Worm (Caenorhabditis elegans) whole organism, mixed stage, embryonic: Measurements from ENCODE around the gene F15H10.12.

Source experiments
- M03D4.4 ChIP-seq: sonication (generic microtip); optimal IDR thresholded peaks from 2 replicates; lab custom pipeline; 2017; ENCODE audit warnings: mild to moderate bottlenecking, missing genetic modification characterization, missing compliant biosample characterization
- bed-3 ChIP-seq: fragments of 200-800 bp; sonication (Bioruptor generic); optimal IDR thresholded peaks from 3 replicates; lab custom pipeline; 2018; ENCODE audit warnings: mild to moderate bottlenecking, missing genetic modification characterization, moderate library complexity, missing compliant biosample characterization
- blmp-1 ChIP-seq: fragments of 150-350 bp; optimal IDR thresholded peaks from 2 replicates; lab custom pipeline; 2014; ENCODE audit warnings: missing biosample characterization, missing genetic modification characterization
- ceh-43 ChIP-seq: fragments of 200-800 bp; sonication (Bioruptor generic); optimal IDR thresholded peaks from 2 replicates; lab custom pipeline; 2018; ENCODE audit warnings: mild to moderate bottlenecking, missing genetic modification characterization, moderate library complexity, missing compliant biosample characterization
- ces-1 ChIP-seq: fragments of 150-350 bp; optimal IDR thresholded peaks from 2 replicates; lab custom pipeline; 2014; ENCODE audit warnings: missing biosample characterization, missing genetic modification reagents, missing genetic modification characterization
- cnd-1 ChIP-seq: fragments of 200-800 bp; sonication (Bioruptor generic); optimal IDR thresholded peaks from 2 replicates; lab custom pipeline; 2018; ENCODE audit warnings: mild to moderate bottlenecking, missing genetic modification characterization, missing compliant biosample characterization
- drap-1 ChIP-seq: fragments of 200-800 bp; sonication (Bioruptor generic); optimal IDR thresholded peaks from 3 replicates; lab custom pipeline; 2018; ENCODE audit warnings: mild to moderate bottlenecking, missing genetic modification characterization, missing compliant biosample characterization
- elt-1 ChIP-seq: sonication (generic microtip); optimal IDR thresholded peaks from 2 replicates; lab custom pipeline; 2017; ENCODE audit warnings: missing genetic modification characterization, mild to moderate bottlenecking, missing compliant biosample characterization, antibody characterized with exemption, moderate library complexity, borderline replicate concordance; ENCODE audit not compliant: insufficient read depth
- elt-3 ChIP-seq: fragments of 150-350 bp; optimal IDR thresholded peaks from 2 replicates; lab custom pipeline; 2014; ENCODE audit warnings: missing biosample characterization, missing genetic modification characterization
- ham-2 ChIP-seq: fragments of 200-800 bp; sonication (Bioruptor generic); optimal IDR thresholded peaks from 2 replicates; lab custom pipeline; 2018; ENCODE audit warnings: mild to moderate bottlenecking, missing genetic modification characterization, missing compliant biosample characterization
- hlh-1 ChIP-seq: fragments of 150-350 bp; optimal IDR thresholded peaks from 2 replicates; lab custom pipeline; 2014; ENCODE audit warnings: missing biosample characterization, missing genetic modification reagents, missing genetic modification characterization
- lin-13 ChIP-seq: fragments of 150-350 bp; optimal IDR thresholded peaks from 2 replicates; lab custom pipeline; 2014; ENCODE audit warnings: missing biosample characterization, missing genetic modification characterization
- lin-32 ChIP-seq: fragments of 200-800 bp; sonication (Bioruptor generic); optimal IDR thresholded peaks from 2 replicates; lab custom pipeline; 2018; ENCODE audit warnings: mild to moderate bottlenecking, missing genetic modification characterization, missing compliant biosample characterization
- lsy-2 ChIP-seq: fragments of 150-350 bp; optimal IDR thresholded peaks from 2 replicates; lab custom pipeline; 2014; ENCODE audit warnings: missing biosample characterization, missing genetic modification characterization
- mab-5 ChIP-seq: fragments of 150-350 bp; optimal IDR thresholded peaks from 2 replicates; lab custom pipeline; 2014; ENCODE audit warnings: missing biosample characterization, missing genetic modification characterization
- mep-1 ChIP-seq: fragments of 150-350 bp; optimal IDR thresholded peaks from 2 replicates; lab custom pipeline; 2017; ENCODE audit warnings: missing biosample characterization, missing genetic modification reagents, missing genetic modification characterization, inconsistent platforms
- mls-2 ChIP-seq: sonication (generic microtip); optimal IDR thresholded peaks from 2 replicates; lab custom pipeline; 2016; ENCODE audit warnings: mild to moderate bottlenecking, missing genetic modification characterization, moderate library complexity, missing compliant biosample characterization
- nhr-12 ChIP-seq: fragments of 150-350 bp; optimal IDR thresholded peaks from 2 replicates; lab custom pipeline; 2014; ENCODE audit warnings: missing biosample characterization, missing genetic modification characterization
- nhr-2 ChIP-seq: fragments of 150-350 bp; optimal IDR thresholded peaks from 2 replicates; lab custom pipeline; 2014; ENCODE audit warnings: missing biosample characterization, missing genetic modification characterization
- nhr-237 ChIP-seq: fragments of 150-350 bp; optimal IDR thresholded peaks from 2 replicates; lab custom pipeline; 2014; ENCODE audit warnings: missing biosample characterization, missing genetic modification characterization
- nhr-76 ChIP-seq: sonication (generic microtip); optimal IDR thresholded peaks from 2 replicates; lab custom pipeline; 2017; ENCODE audit warnings: missing biosample characterization, missing genetic modification characterization
- pha-4 ChIP-seq: fragments of 150-350 bp; optimal IDR thresholded peaks from 2 replicates; lab custom pipeline; 2018; ENCODE audit warnings: missing biosample characterization, missing genetic modification reagents, missing genetic modification characterization
- sem-2 ChIP-seq: fragments of 200-800 bp; sonication (Bioruptor generic); optimal IDR thresholded peaks from 2 replicates; lab custom pipeline; 2018; ENCODE audit warnings: mild to moderate bottlenecking, missing genetic modification characterization, missing compliant biosample characterization
- snpc-4 ChIP-seq: fragments of 150-350 bp; optimal IDR thresholded peaks from 2 replicates; lab custom pipeline; 2014; ENCODE audit warnings: missing biosample characterization, missing genetic modification characterization
- sptf-1 ChIP-seq: sonication (generic microtip); optimal IDR thresholded peaks from 2 replicates; lab custom pipeline; 2017; ENCODE audit warnings: mild to moderate bottlenecking, missing genetic modification characterization, moderate library complexity, missing compliant biosample characterization
- tbx-8 ChIP-seq: fragments of 200-800 bp; sonication (Bioruptor generic); optimal IDR thresholded peaks from 2 replicates; lab custom pipeline; 2018; ENCODE audit warnings: mild to moderate bottlenecking, missing genetic modification characterization, moderate library complexity, missing compliant biosample characterization
- unc-120 ChIP-seq: sonication (generic microtip); optimal IDR thresholded peaks from 2 replicates; lab custom pipeline; 2017; ENCODE audit warnings: missing genetic modification characterization, missing compliant biosample characterization; ENCODE audit not compliant: poor library complexity, severe bottlenecking
- unc-39 ChIP-seq: fragments of 150-350 bp; optimal IDR thresholded peaks from 2 replicates; lab custom pipeline; 2014; ENCODE audit warnings: missing biosample characterization, missing genetic modification characterization
- unc-62 ChIP-seq: fragments of 150-350 bp; optimal IDR thresholded peaks from 2 replicates; lab custom pipeline; 2014; ENCODE audit warnings: missing biosample characterization, missing genetic modification reagents, missing genetic modification characterization
- zip-8 ChIP-seq: fragments of 150-350 bp; optimal IDR thresholded peaks from 2 replicates; lab custom pipeline; 2014; ENCODE audit warnings: missing biosample characterization, missing genetic modification characterization
- ztf-11 ChIP-seq: fragments of 150-350 bp; optimal IDR thresholded peaks from 2 replicates; lab custom pipeline; 2014; ENCODE audit warnings: missing biosample characterization, missing genetic modification characterization

Gene F15H10.12

DNA sequence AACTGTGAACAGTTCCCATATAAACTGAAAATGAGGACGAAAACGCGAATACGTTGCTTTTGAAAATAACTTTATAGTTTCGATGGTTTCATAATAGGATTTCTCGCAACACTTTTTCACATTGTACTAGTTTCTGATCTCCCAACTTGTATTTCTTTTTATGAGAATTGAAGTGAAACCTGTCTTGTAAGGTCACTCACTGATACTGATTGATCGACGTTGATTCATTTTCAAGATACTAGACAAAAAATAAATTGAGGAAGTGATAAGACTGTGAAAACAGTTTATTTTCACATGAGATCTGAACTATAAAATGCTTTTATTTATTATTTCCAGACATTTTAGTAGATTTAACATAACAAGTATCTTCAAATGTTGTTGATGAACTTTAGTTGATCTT lies 22.5 kb downstream of the F15H10.12 start:
- TF ChIP-seq elt-1 (tag; lab: Kevin White, UChicago) (no peak), unc-39 (tag; lab: Kevin White, UChicago) (no peak), blmp-1 (no peak), lin-32 (GFP tag; lab: Kevin White, UChicago) (no peak), mep-1 (tag; lab: Kevin White, UChicago) (no peak), pha-4 (tag; lab: Kevin White, UChicago) (no peak), elt-3 (no peak), nhr-2 (tag; lab: Kevin White, UChicago) (no peak), hlh-1 (no peak), sptf-1 (no peak), tbx-8 (no peak)
- TF ChIP-seq, all 35 proteins: peak for 0

DNA sequence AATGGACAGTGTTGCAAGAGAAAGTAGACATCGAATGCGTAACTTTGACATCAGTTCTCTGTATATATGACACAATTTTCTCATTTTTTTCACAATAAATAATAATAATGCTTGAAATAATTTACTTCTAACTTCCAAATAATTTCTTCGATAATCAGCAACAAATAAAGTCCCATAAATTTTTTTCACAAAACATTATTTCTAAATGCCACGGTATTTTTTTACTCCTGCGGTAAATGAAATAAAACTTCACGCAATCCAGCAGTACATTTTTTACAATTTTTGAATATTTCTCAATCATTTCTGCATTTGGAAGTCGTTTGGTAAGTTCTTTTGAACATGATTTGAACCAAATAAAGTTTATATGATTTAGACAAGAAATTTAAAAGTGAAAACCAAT lies 25.9 kb downstream of the F15H10.12 start, which contains the start of gene spe-10:
Gene spe-10 (plus strand): TSS at position 301 of the 400 bp plus-strand sequence.
- no peak for TF ChIP-seq ham-2 (GFP tag; lab: Kevin White, UChicago)
- no peak for TF ChIP-seq ces-1
- no peak for TF ChIP-seq lin-32 (GFP tag; lab: Kevin White, UChicago)
- TF ChIP-seq unc-39 (tag; lab: Kevin White, UChicago) = no peak
- no peak for TF ChIP-seq ztf-11 (tag; lab: Kevin White, UChicago)
- no peak for TF ChIP-seq mep-1 (tag; lab: Kevin White, UChicago)
- TF ChIP-seq tbx-8 = no peak
- TF ChIP-seq pha-4 (tag; lab: Kevin White, UChicago) = no peak
- TF ChIP-seq unc-120 = no peak

DNA sequence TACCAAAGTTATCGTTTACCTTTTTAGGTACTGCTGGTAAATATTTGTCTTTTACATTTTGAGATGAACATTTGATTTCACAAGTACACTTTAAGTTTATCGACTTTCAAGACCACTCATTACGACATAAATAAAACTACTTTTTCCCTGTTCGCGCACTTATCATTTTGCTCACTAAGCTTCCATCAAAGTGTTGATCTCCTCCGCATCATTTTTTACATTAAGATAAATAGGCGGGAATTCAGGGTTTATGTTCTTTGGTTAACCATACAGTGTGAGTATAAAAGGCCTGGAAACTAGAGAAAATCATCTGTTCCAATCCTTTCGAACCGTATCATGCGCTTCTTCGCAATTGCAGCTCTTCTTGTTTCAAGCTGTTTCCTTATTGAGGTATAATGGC lies 27.7 kb downstream of the F15H10.12 start, which contains the start of gene pqn-2:
Gene pqn-2 (plus strand): TSS at position 301 of the 400 bp plus-strand sequence.
- TF ChIP-seq cnd-1 (tag; lab: Kevin White, UChicago) (no peak), unc-62 (GFP tag; lab: Kevin White, UChicago) (no peak), nhr-76 (tag; lab: Kevin White, UChicago) (no peak), drap-1 (GFP tag; lab: Kevin White, UChicago) (no peak), mep-1 (tag; lab: Kevin White, UChicago) (no peak), sem-2 (no peak), nhr-2 (tag; lab: Kevin White, UChicago) (no peak)

DNA sequence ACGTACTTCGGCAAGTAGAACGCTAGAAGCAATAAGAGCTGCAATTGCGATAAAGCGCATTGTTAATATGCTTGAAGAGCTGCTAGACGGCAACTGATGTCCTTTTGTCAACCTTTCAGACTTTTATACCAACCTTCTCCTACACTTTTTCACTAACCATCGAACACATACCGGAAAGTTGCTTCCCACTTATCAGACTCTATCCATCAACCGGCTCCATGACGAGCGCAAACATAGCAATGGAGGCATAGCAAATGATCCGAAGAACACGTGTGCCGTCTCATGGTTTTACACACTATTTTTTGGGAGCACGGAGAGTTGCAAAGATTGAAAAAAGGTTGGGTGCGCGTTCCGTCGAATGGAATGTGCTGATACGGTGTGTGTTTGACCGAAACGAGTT lies 28.2 kb downstream of the F15H10.12 start, which contains the start of gene abu-1:
Gene abu-1 (minus strand): TSS at position 101 of the 400 bp plus-strand sequence.
- TF ChIP-seq tbx-8 = no peak
- no peak for TF ChIP-seq ham-2 (GFP tag; lab: Kevin White, UChicago)
- no peak for TF ChIP-seq blmp-1
- TF ChIP-seq lin-13 = no peak
- no peak for TF ChIP-seq ceh-43
- TF ChIP-seq mab-5 (tag; lab: Kevin White, UChicago) = no peak
- TF ChIP-seq bed-3 (GFP tag; lab: Kevin White, UChicago) = no peak
- no peak for TF ChIP-seq sptf-1
- TF ChIP-seq snpc-4 = no peak
- TF ChIP-seq zip-8 (tag; lab: Kevin White, UChicago) = no peak
- no peak for TF ChIP-seq elt-1 (tag; lab: Kevin White, UChicago)
- TF ChIP-seq lin-32 (GFP tag; lab: Kevin White, UChicago) = no peak
- TF ChIP-seq nhr-76 (tag; lab: Kevin White, UChicago) = no peak
- no peak for TF ChIP-seq M03D4.4 (tag; lab: Kevin White, UChicago)
- TF ChIP-seq pha-4 (tag; lab: Kevin White, UChicago) = no peak

DNA sequence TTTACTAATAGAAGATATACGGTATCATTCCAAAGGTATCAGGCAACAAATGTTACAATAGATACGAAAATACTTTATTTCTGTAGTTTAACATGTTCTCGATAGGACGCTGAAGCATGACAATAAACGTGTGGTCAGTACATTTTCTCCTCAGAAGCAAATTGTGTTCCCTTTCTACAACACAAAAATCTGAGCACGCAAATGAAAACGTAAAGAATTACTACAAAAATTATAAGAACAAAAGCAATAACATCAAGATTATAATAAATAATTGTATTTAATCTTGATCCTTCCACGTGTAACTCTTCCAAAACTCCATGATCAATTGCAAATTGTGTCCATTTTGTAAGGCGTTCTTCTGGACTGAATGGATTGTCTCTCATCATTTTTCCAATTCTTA lies 30.1 kb downstream of the F15H10.12 start:
- TF ChIP-seq hlh-1 = no peak
- no peak for TF ChIP-seq snpc-4
- TF ChIP-seq pha-4 (tag; lab: Kevin White, UChicago) = no peak
- TF ChIP-seq, all 35 proteins: peak for 0

DNA sequence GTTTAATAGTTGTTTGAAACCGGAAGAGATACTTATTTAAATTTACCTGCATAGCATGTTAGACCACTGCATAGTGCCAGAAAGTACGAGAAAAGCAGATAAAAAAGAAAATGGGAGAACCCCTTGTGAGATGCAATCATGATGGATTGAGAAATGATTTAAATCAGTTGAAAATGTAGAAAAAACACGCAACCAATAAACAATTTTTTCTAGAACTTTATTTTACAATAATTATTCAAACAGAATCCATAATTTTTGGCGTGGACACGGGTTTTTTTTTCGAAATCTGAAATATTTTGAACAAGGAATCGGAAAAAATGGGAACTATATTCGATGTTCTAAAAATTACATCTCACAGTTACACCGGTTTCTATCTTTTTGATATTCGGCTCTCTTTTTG lies 30.6 kb downstream of the F15H10.12 start, which contains the start of gene AC3.12:
Gene AC3.12 (minus strand): TSS at position 101 of the 400 bp plus-strand sequence.
- TF ChIP-seq unc-62 (GFP tag; lab: Kevin White, UChicago) = no peak
- TF ChIP-seq hlh-1 = no peak
- no peak for TF ChIP-seq mab-5 (tag; lab: Kevin White, UChicago)
- no peak for TF ChIP-seq elt-1 (tag; lab: Kevin White, UChicago)
- TF ChIP-seq nhr-76 (tag; lab: Kevin White, UChicago) = no peak
- no peak for TF ChIP-seq lsy-2 (tag; lab: Kevin White, UChicago)
- no peak for TF ChIP-seq zip-8 (tag; lab: Kevin White, UChicago)
- TF ChIP-seq snpc-4 = no peak
- TF ChIP-seq pha-4 (tag; lab: Kevin White, UChicago) = no peak
- TF ChIP-seq nhr-2 (tag; lab: Kevin White, UChicago) = no peak
- no peak for TF ChIP-seq mls-2 (tag; lab: Kevin White, UChicago)
- no peak for TF ChIP-seq sem-2
- TF ChIP-seq bed-3 (GFP tag; lab: Kevin White, UChicago) = no peak
- TF ChIP-seq unc-39 (tag; lab: Kevin White, UChicago) = no peak
- no peak for TF ChIP-seq cnd-1 (tag; lab: Kevin White, UChicago)
- TF ChIP-seq nhr-12 (tag; lab: Kevin White, UChicago) = no peak
- TF ChIP-seq sptf-1 = no peak
- TF ChIP-seq ces-1 = no peak
- TF ChIP-seq nhr-237 (tag; lab: Kevin White, UChicago) = no peak
- no peak for TF ChIP-seq ceh-43
- TF ChIP-seq, all 35 proteins: peak for 0
